Worm (Caenorhabditis elegans): ENCODE data around the gene smk-1.

Gene smk-1

ce11 chrV:8632788-8633187, 25.2 kb downstream of the smk-1 start:
- TF ChIP-seq flt-1 (GFP tag; IDR thresholded peaks at IDR 0.05) (no peak), ama-1 (optimal IDR thresholded peaks at IDR 0.05) (no peak), tbx-11 (GFP tag; IDR thresholded peaks at IDR 0.05) (no peak), ceh-36 (tag; optimal IDR thresholded peaks at IDR 0.05) (no peak), scrt-1 (GFP tag; IDR thresholded peaks at IDR 0.05) (no peak)

ce11 chrV:8635575-8635974, 28.0 kb downstream of the smk-1 start, which contains the start of gene oac-29:
oac-29 (minus strand) TSS chrV:8635675.
- no peak for TF ChIP-seq ama-1 (optimal IDR thresholded peaks at IDR 0.05)
- TF ChIP-seq ceh-36 (tag; optimal IDR thresholded peaks at IDR 0.05), result no peak
- TF ChIP-seq hmbx-1 (tag; optimal IDR thresholded peaks at IDR 0.05), result no peak
- TF ChIP-seq B0310.2 (tag; optimal IDR thresholded peaks at IDR 0.05), result no peak
- no peak for TF ChIP-seq ceh-13 (GFP tag; optimal IDR thresholded peaks at IDR 0.05)
- TF ChIP-seq hmg-4 (GFP tag; optimal IDR thresholded peaks at IDR 0.05), result no peak
- TF ChIP-seq ets-7 (tag; optimal IDR thresholded peaks at IDR 0.05), result no peak
- TF ChIP-seq flt-1 (GFP tag; IDR thresholded peaks at IDR 0.05), result no peak
- no peak for TF ChIP-seq hnd-1 (tag; optimal IDR thresholded peaks at IDR 0.05)
- TF ChIP-seq scrt-1 (GFP tag; IDR thresholded peaks at IDR 0.05), result no peak
- TF ChIP-seq F13C5.2 (tag; optimal IDR thresholded peaks at IDR 0.05), result no peak
- no peak for TF ChIP-seq tbx-37 (GFP tag; conservative IDR thresholded peaks at IDR 0.05)
- TF ChIP-seq pes-1 (GFP tag; IDR thresholded peaks at IDR 0.05), result no peak
- TF ChIP-seq tbx-11 (GFP tag; IDR thresholded peaks at IDR 0.05), result no peak
- no peak for TF ChIP-seq sea-1 (GFP tag; conservative IDR thresholded peaks at IDR 0.05)

DNA sequence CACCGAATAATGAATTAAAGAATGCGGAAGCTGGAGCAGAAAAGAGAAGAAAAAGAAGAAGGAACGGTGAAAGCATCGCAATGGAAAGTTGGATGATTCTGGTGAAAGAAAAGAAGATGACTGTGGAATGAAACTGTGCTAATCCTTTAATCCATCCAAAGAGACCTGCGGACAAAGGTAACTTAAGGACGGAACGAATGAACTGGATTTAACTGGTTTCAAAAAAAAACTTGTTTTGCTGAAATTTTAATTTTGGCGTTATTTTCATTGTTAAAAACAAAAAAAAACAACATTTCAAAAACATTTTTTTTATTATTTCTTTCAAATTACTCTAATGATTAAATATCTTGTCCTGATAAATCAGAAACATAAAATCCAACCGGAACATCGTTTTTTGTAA, 29.3 kb downstream of the smk-1 start, which contains the start of gene grl-12:
grl-12 (minus strand) TSS at position 101 of the 400 bp plus-strand sequence.
- TF ChIP-seq ama-1 (optimal IDR thresholded peaks at IDR 0.05) (no peak), ets-7 (tag; optimal IDR thresholded peaks at IDR 0.05) (no peak), ceh-36 (tag; optimal IDR thresholded peaks at IDR 0.05) (no peak), pes-1 (GFP tag; IDR thresholded peaks at IDR 0.05) (no peak), aly-1 (tag; optimal IDR thresholded peaks at IDR 0.05) (no peak), F13C5.2 (tag; optimal IDR thresholded peaks at IDR 0.05) (no peak), scrt-1 (GFP tag; IDR thresholded peaks at IDR 0.05) (no peak), flt-1 (GFP tag; IDR thresholded peaks at IDR 0.05) (no peak), tbx-37 (GFP tag; conservative IDR thresholded peaks at IDR 0.05) (no peak), ceh-13 (GFP tag; optimal IDR thresholded peaks at IDR 0.05) (no peak), B0310.2 (tag; optimal IDR thresholded peaks at IDR 0.05) (no peak), hnd-1 (tag; optimal IDR thresholded peaks at IDR 0.05) (no peak), tbx-11 (GFP tag; IDR thresholded peaks at IDR 0.05) (no peak), hmbx-1 (tag; optimal IDR thresholded peaks at IDR 0.05) (no peak), tra-4 (tag; optimal IDR thresholded peaks at IDR 0.05) (no peak), hmg-4 (GFP tag; optimal IDR thresholded peaks at IDR 0.05) (no peak), sea-1 (GFP tag; conservative IDR thresholded peaks at IDR 0.05) (no peak)

- TF ChIP-seq tbx-37 (GFP tag; conservative IDR thresholded peaks at IDR 0.05), result no peak
- TF ChIP-seq F13C5.2 (tag; optimal IDR thresholded peaks at IDR 0.05), result no peak
- no peak for TF ChIP-seq ceh-36 (tag; optimal IDR thresholded peaks at IDR 0.05)
- no peak for TF ChIP-seq pes-1 (GFP tag; IDR thresholded peaks at IDR 0.05)
- no peak for TF ChIP-seq hmbx-1 (tag; optimal IDR thresholded peaks at IDR 0.05)
- no peak for TF ChIP-seq sea-1 (GFP tag; conservative IDR thresholded peaks at IDR 0.05)
- TF ChIP-seq flt-1 (GFP tag; IDR thresholded peaks at IDR 0.05), result no peak
- TF ChIP-seq tbx-11 (GFP tag; IDR thresholded peaks at IDR 0.05), result no peak
- TF ChIP-seq ceh-13 (GFP tag; optimal IDR thresholded peaks at IDR 0.05), result no peak
- TF ChIP-seq hmg-4 (GFP tag; optimal IDR thresholded peaks at IDR 0.05), result no peak
- no peak for TF ChIP-seq scrt-1 (GFP tag; IDR thresholded peaks at IDR 0.05)
- no peak for TF ChIP-seq ets-7 (tag; optimal IDR thresholded peaks at IDR 0.05)
- no peak for TF ChIP-seq B0310.2 (tag; optimal IDR thresholded peaks at IDR 0.05)
- no peak for TF ChIP-seq tra-4 (tag; optimal IDR thresholded peaks at IDR 0.05)
Measured at ce11 chrV:8637666-8638271, 30.2 kb downstream of the smk-1 start, which contains the start of the genes F28A12.10 and acd-4. F28A12.10 (minus strand) TSS chrV:8637766. acd-4 (plus strand) TSS chrV:8638221.

- TF ChIP-seq flt-1 (GFP tag; IDR thresholded peaks at IDR 0.05), result no peak
Measured at ce11 chrV:8641266-8641665, 33.7 kb downstream of the smk-1 start, which contains the start of gene F28A12.3. F28A12.3 (minus strand) TSS chrV:8641366.

- no peak for TF ChIP-seq hmg-4 (GFP tag; optimal IDR thresholded peaks at IDR 0.05)
- no peak for TF ChIP-seq hnd-1 (tag; optimal IDR thresholded peaks at IDR 0.05)
- TF ChIP-seq tbx-11 (GFP tag; IDR thresholded peaks at IDR 0.05), result no peak
- no peak for TF ChIP-seq hmbx-1 (tag; optimal IDR thresholded peaks at IDR 0.05)
- TF ChIP-seq sea-1 (GFP tag; conservative IDR thresholded peaks at IDR 0.05), result no peak
- no peak for TF ChIP-seq tbx-37 (GFP tag; conservative IDR thresholded peaks at IDR 0.05)
- TF ChIP-seq ama-1 (optimal IDR thresholded peaks at IDR 0.05), result no peak
- no peak for TF ChIP-seq B0310.2 (tag; optimal IDR thresholded peaks at IDR 0.05)
- no peak for TF ChIP-seq ets-7 (tag; optimal IDR thresholded peaks at IDR 0.05)
- TF ChIP-seq ceh-36 (tag; optimal IDR thresholded peaks at IDR 0.05), result no peak
- TF ChIP-seq flt-1 (GFP tag; IDR thresholded peaks at IDR 0.05), result no peak
- TF ChIP-seq ceh-13 (GFP tag; optimal IDR thresholded peaks at IDR 0.05), result no peak
Measured at ce11 chrV:8643093-8643492, 35.5 kb downstream of the smk-1 start, which contains the start of gene asp-13. asp-13 (minus strand) TSS chrV:8643193.

DNA sequence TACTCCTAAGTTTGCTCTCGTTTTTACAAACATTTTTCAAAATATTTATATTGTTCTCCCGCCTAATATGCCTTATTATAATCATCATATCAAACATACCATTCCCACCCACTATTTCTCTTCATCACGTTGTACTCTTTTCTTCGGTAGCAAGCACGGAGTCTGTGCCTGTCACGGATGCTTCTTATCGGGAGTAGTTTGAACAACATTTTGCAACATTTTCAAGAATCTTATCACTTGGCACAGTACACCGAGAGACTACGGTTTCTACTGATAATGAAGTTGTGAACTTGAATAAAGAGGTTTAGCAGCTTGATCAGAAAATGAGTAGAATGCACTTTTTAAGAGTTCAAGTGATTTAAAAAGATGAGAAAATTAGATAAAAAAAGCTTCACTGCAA, 40.7 kb downstream of the smk-1 start:
- TF ChIP-seq F13C5.2 (tag; optimal IDR thresholded peaks at IDR 0.05) (no peak), scrt-1 (GFP tag; IDR thresholded peaks at IDR 0.05) (no peak), hnd-1 (tag; optimal IDR thresholded peaks at IDR 0.05) (no peak), hmbx-1 (tag; optimal IDR thresholded peaks at IDR 0.05) (no peak)

- no peak for TF ChIP-seq B0310.2 (tag; optimal IDR thresholded peaks at IDR 0.05)
- no peak for TF ChIP-seq tbx-37 (GFP tag; conservative IDR thresholded peaks at IDR 0.05)
- TF ChIP-seq sea-1 (GFP tag; conservative IDR thresholded peaks at IDR 0.05), result no peak
- TF ChIP-seq ceh-13 (GFP tag; optimal IDR thresholded peaks at IDR 0.05), result no peak
- no peak for TF ChIP-seq hmg-4 (GFP tag; optimal IDR thresholded peaks at IDR 0.05)
- TF ChIP-seq ama-1 (optimal IDR thresholded peaks at IDR 0.05), result no peak
- no peak for TF ChIP-seq flt-1 (GFP tag; IDR thresholded peaks at IDR 0.05)
Measured at ce11 chrV:8650365-8650764, 42.8 kb downstream of the smk-1 start.

Measured in whole organism, early embryonic.